1 fruit fly cellular context compared by ENCODE assay signal in the genomic region with DNA sequence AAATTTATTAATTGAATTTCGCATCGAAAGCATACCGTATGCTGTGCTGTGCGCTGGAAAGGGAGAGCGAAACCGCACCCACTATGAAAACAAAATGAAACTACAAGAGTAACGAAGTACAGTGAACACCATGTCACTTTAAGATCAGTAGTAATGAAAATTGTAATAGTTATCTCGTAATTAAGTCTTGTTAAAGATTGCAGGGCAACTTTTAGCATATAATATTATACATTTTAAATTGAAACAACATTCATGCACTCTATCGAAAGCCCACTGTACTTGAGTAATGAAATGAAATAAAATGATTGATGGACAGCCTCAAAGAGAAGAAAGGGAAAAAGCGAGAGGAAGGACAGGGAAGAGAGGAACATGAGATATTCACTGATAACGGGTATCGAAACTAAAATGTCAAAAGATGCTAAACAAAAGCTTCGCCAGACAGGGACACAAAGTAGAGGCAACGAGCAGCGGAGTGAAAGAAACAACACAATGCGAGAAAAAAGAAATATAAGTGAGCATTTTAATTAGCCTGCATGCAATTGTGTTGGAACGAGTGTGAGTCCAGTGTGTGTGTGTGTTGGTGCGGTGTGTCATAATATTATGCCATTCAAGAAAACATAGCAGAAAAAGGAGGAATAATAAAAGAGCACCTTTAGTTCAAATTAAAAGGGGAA.
A peak's percentile ranks its signal among the peaks of the same experiment; 100 is the strongest.
TF ChIP-seq lines count a peak whose summit lies in the region.

No protein-coding gene starts in this region.

TF ChIP-seq in whole organism, embryonic, 481 proteins besides CTCF, POLR2A, EP300 and RAD21 (continued from another document and continues in another):
- TF ChIP-seq CG14667 (GFP tag; IDR thresholded peaks at IDR 0.05; lab: Robert Waterston, UW) (peak; percentile 67; the same call in 1 of the 2 replicates), Sox100B (GFP tag; optimal IDR thresholded peaks at IDR 0.05; lab: Kevin White, UChicago) (peak; percentile 55), Eip74EF (GFP tag; optimal IDR thresholded peaks at IDR 0.05; lab: Kevin White, UChicago) (peak in 1 of 2 experiments; percentile 77), Doc3 (GFP tag; IDR thresholded peaks at IDR 0.05; lab: Robert Waterston, UW; ENCODE audit: partially characterized antibody) (no peak), Camta (GFP tag; optimal IDR thresholded peaks at IDR 0.05; lab: Kevin White, UChicago) (peak; percentile 38), Six4 (GFP tag; optimal IDR thresholded peaks at IDR 0.05; lab: Kevin White, UChicago) (no peak), Atf-2 (GFP tag; optimal IDR thresholded peaks at IDR 0.05; lab: Kevin White, UChicago) (peak; percentile 43), Gsc (GFP tag; IDR thresholded peaks at IDR 0.05; lab: Robert Waterston, UW) (0 out of 2 replicates have a peak, but pooled peaks have one; percentile 17), sug (tag; optimal IDR thresholded peaks at IDR 0.05; lab: Kevin White, UChicago) (peak; percentile 26), dan (GFP tag; IDR thresholded peaks at IDR 0.05; lab: Robert Waterston, UW) (0 out of 2 replicates have a peak, but pooled peaks have one; percentile 30), CG9437 (GFP tag; optimal IDR thresholded peaks at IDR 0.05; lab: Kevin White, UChicago) (peak; percentile 46), CG15011 (GFP tag; optimal IDR thresholded peaks at IDR 0.05; lab: Kevin White, UChicago) (peak; percentile 43), Taf1 (GFP tag; IDR thresholded peaks at IDR 0.05; lab: Robert Waterston, UW) (0 out of 2 replicates have a peak, but pooled peaks have one; percentile 14), Dbx (GFP tag; IDR thresholded peaks at IDR 0.05; lab: Robert Waterston, UW) (peak; percentile 63; the same call in 2 of the 3 replicates), mld (GFP tag; IDR thresholded peaks at IDR 0.05; lab: Robert Waterston, UW; ENCODE audit: partially characterized antibody) (no peak), bowl (GFP tag; IDR thresholded peaks at IDR 0.05; lab: Robert Waterston, UW) (no peak), sisA (GFP tag; IDR thresholded peaks at IDR 0.05; lab: Robert Waterston, UW) (peak; percentile 75), caup (GFP tag; optimal IDR thresholded peaks at IDR 0.05; lab: Kevin White, UChicago; ENCODE audit: severe bottlenecking) (peak; percentile 45), CG13894 (tag; optimal IDR thresholded peaks at IDR 0.05; lab: Kevin White, UChicago) (peak; percentile 23), sob (GFP tag; IDR thresholded peaks at IDR 0.05; lab: Robert Waterston, UW) (peak; percentile 84), knrl (GFP tag; IDR thresholded peaks at IDR 0.05; lab: Robert Waterston, UW; ENCODE audit: partially characterized antibody) (no peak), CG1832 (GFP tag; optimal IDR thresholded peaks at IDR 0.05; lab: Kevin White, UChicago) (no peak), esg (GFP tag; conservative IDR thresholded peaks at IDR 0.05; lab: Robert Waterston, UW) (peak; percentile 76), da (GFP tag; optimal IDR thresholded peaks at IDR 0.05; lab: Kevin White, UChicago) (no peak), Ets65A (GFP tag; lab: Kevin White, UChicago) (no peak), CG10366 (GFP tag; IDR thresholded peaks at IDR 0.05; lab: Robert Waterston, UW) (peak; percentile 78), CG1603 (tag; optimal IDR thresholded peaks at IDR 0.05; lab: Kevin White, UChicago) (peak; percentile 86), sd (tag; optimal IDR thresholded peaks at IDR 0.05; lab: Kevin White, UChicago) (peak; percentile 41), CG10431 (GFP tag; optimal IDR thresholded peaks at IDR 0.05; lab: Kevin White, UChicago) (no peak), crc (GFP tag; optimal IDR thresholded peaks at IDR 0.05; lab: Kevin White, UChicago) (peak; percentile 24), chm (GFP tag; IDR thresholded peaks at IDR 0.05; lab: Robert Waterston, UW) (peak; percentile 72), Atf3 (GFP tag; optimal IDR thresholded peaks at IDR 0.05; lab: Kevin White, UChicago) (peak; percentile 31), vfl (GFP tag; optimal IDR thresholded peaks at IDR 0.05; lab: Kevin White, UChicago) (no peak), CG14860 (GFP tag; IDR thresholded peaks at IDR 0.05; lab: Robert Waterston, UW; ENCODE audit: partially characterized antibody) (no peak), Ravus (GFP tag; IDR thresholded peaks at IDR 0.05; lab: Robert Waterston, UW) (peak; percentile 30), CG17359 (tag; optimal IDR thresholded peaks at IDR 0.05; lab: Kevin White, UChicago) (peak; percentile 82), CG11504 (tag; optimal IDR thresholded peaks at IDR 0.05; lab: Kevin White, UChicago) (peak; percentile 87), CG7271 (tag; optimal IDR thresholded peaks at IDR 0.05; lab: Kevin White, UChicago) (no peak), Hmx (GFP tag; optimal IDR thresholded peaks at IDR 0.05; lab: Kevin White, UChicago) (peak; percentile 55), h (optimal IDR thresholded peaks at IDR 0.05; lab: Kevin White, UChicago) (no peak), ranshi (GFP tag; IDR thresholded peaks at IDR 0.05; lab: Robert Waterston, UW) (peak; percentile 73), Side (GFP tag; optimal IDR thresholded peaks at IDR 0.05; lab: Kevin White, UChicago) (peak; percentile 31), CG33557 (GFP tag; optimal IDR thresholded peaks at IDR 0.05; lab: Kevin White, UChicago) (peak; percentile 32), Fer2 (tag; optimal IDR thresholded peaks at IDR 0.05; lab: Kevin White, UChicago) (peak; percentile 36), btn (GFP tag; optimal IDR thresholded peaks at IDR 0.05; lab: Kevin White, UChicago) (no peak), bcd (GFP tag; optimal IDR thresholded peaks at IDR 0.05; lab: Kevin White, UChicago) (peak; percentile 18), Neu2 (GFP tag; optimal IDR thresholded peaks at IDR 0.05; lab: Kevin White, UChicago; ENCODE audit: borderline replicate concordance) (no peak), slp2 (GFP tag; optimal IDR thresholded peaks at IDR 0.05; lab: Kevin White, UChicago) (peak; percentile 21), nerfin-1 (tag; optimal IDR thresholded peaks at IDR 0.05; lab: Kevin White, UChicago) (peak; percentile 42), D19B (GFP tag; optimal IDR thresholded peaks at IDR 0.05; lab: Kevin White, UChicago) (no peak), CG11723 (GFP tag; optimal IDR thresholded peaks at IDR 0.05; lab: Kevin White, UChicago) (peak; percentile 67), CG17912 (GFP tag; optimal IDR thresholded peaks at IDR 0.05; lab: Kevin White, UChicago) (no peak), H15 (GFP tag; IDR thresholded peaks at IDR 0.05; lab: Robert Waterston, UW) (peak; percentile 61; the same call in 2 of the 3 replicates), CG15479 (GFP tag; optimal IDR thresholded peaks at IDR 0.05; lab: Kevin White, UChicago) (no peak), Adf1 (GFP tag; IDR thresholded peaks at IDR 0.05; lab: Robert Waterston, UW) (0 out of 2 replicates have a peak, but pooled peaks have one; percentile 32), CG7963 (GFP tag; IDR thresholded peaks at IDR 0.05; lab: Robert Waterston, UW; ENCODE audit: partially characterized antibody) (no peak), lola (GFP tag; optimal IDR thresholded peaks at IDR 0.05; lab: Kevin White, UChicago) (peak in 1 of 3 experiments; percentile 63), CG12299 (tag; optimal IDR thresholded peaks at IDR 0.05; lab: Kevin White, UChicago) (peak; percentile 61), grn (GFP tag; optimal IDR thresholded peaks at IDR 0.05; lab: Kevin White, UChicago) (no peak), CG8478 (optimal IDR thresholded peaks at IDR 0.05; lab: Kevin White, UChicago) (no peak), hb (GFP tag; IDR thresholded peaks at IDR 0.05; lab: Robert Waterston, UW; ENCODE audit: partially characterized antibody) (no peak), pita (GFP tag; optimal IDR thresholded peaks at IDR 0.05; lab: Kevin White, UChicago) (no peak), CG2199 (GFP tag; IDR thresholded peaks at IDR 0.05; lab: Robert Waterston, UW) (no peak; the same call in 2 of the 3 replicates), HmgD (GFP tag; optimal IDR thresholded peaks at IDR 0.05; lab: Kevin White, UChicago) (no peak), CG6813 (GFP tag; optimal IDR thresholded peaks at IDR 0.05; lab: Kevin White, UChicago) (peak; percentile 58), Awh (GFP tag; IDR thresholded peaks at IDR 0.05; lab: Robert Waterston, UW) (peak; percentile 67), NC2α (GFP tag; optimal IDR thresholded peaks at IDR 0.05; lab: Kevin White, UChicago) (no peak), Dek (tag; optimal IDR thresholded peaks at IDR 0.05; lab: Kevin White, UChicago) (peak; percentile 78), Elba2 (GFP tag; optimal IDR thresholded peaks at IDR 0.05; lab: Kevin White, UChicago) (no peak), CG12942 (GFP tag; optimal IDR thresholded peaks at IDR 0.05; lab: Kevin White, UChicago) (peak; percentile 55), Sry-δ (GFP tag; optimal IDR thresholded peaks at IDR 0.05; lab: Kevin White, UChicago) (no peak), Bdp1 (GFP tag; optimal IDR thresholded peaks at IDR 0.05; lab: Kevin White, UChicago) (peak; percentile 15), CG10565 (GFP tag; optimal IDR thresholded peaks at IDR 0.05; lab: Kevin White, UChicago) (no peak), row (GFP tag; IDR thresholded peaks at IDR 0.05; lab: Robert Waterston, UW) (peak; percentile 82), CG6854 (GFP tag; optimal IDR thresholded peaks at IDR 0.05; lab: Kevin White, UChicago) (peak; percentile 2), CG7786 (GFP tag; optimal IDR thresholded peaks at IDR 0.05; lab: Kevin White, UChicago) (peak; percentile 24), danr (GFP tag; IDR thresholded peaks at IDR 0.05; lab: Robert Waterston, UW) (no peak), D19A (tag; optimal IDR thresholded peaks at IDR 0.05; lab: Kevin White, UChicago) (peak; percentile 66), ci (GFP tag; IDR thresholded peaks at IDR 0.05; lab: Robert Waterston, UW) (peak; percentile 90), MTF-1 (GFP tag; optimal IDR thresholded peaks at IDR 0.05; lab: Kevin White, UChicago; ENCODE audit: borderline replicate concordance) (no peak), Mad (GFP tag; optimal IDR thresholded peaks at IDR 0.05; lab: Kevin White, UChicago) (peak; percentile 55), CG32532 (GFP tag; IDR thresholded peaks at IDR 0.05; lab: Robert Waterston, UW) (peak; percentile 82), Drgx (GFP tag; IDR thresholded peaks at IDR 0.05; lab: Robert Waterston, UW) (peak; percentile 89), org-1 (GFP tag; optimal IDR thresholded peaks at IDR 0.05; lab: Kevin White, UChicago) (peak; percentile 74), Rfx (GFP tag; IDR thresholded peaks at IDR 0.05; lab: Robert Waterston, UW) (peak; percentile 80), chinmo (GFP tag; IDR thresholded peaks at IDR 0.05; lab: Robert Waterston, UW; ENCODE audit: partially characterized antibody) (no peak), CG6654 (GFP tag; optimal IDR thresholded peaks at IDR 0.05; lab: Kevin White, UChicago) (no peak), cad (GFP tag; optimal IDR thresholded peaks at IDR 0.05; lab: Kevin White, UChicago) (no peak), mirr (GFP tag; optimal IDR thresholded peaks at IDR 0.05; lab: Kevin White, UChicago) (no peak), Abd-B (GFP tag; optimal IDR thresholded peaks at IDR 0.05; lab: Kevin White, UChicago) (peak; percentile 75), al (GFP tag; IDR thresholded peaks at IDR 0.05; lab: Robert Waterston, UW) (peak; percentile 50), Hr51 (GFP tag; optimal IDR thresholded peaks at IDR 0.05; lab: Kevin White, UChicago) (peak; percentile 22 to 84), CG15073 (GFP tag; optimal IDR thresholded peaks at IDR 0.05; lab: Kevin White, UChicago) (no peak), CG4360 (GFP tag; IDR thresholded peaks at IDR 0.05; lab: Robert Waterston, UW) (no peak), ash1 (GFP tag; optimal IDR thresholded peaks at IDR 0.05; lab: Kevin White, UChicago) (no peak), kah (GFP tag; optimal IDR thresholded peaks at IDR 0.05; lab: Kevin White, UChicago) (peak; percentile 43), CG6254 (GFP tag; optimal IDR thresholded peaks at IDR 0.05; lab: Kevin White, UChicago) (peak; percentile 15), CG7987 (GFP tag; optimal IDR thresholded peaks at IDR 0.05; lab: Kevin White, UChicago) (no peak), CG1024 (GFP tag; IDR thresholded peaks at IDR 0.05; lab: Robert Waterston, UW) (peak; percentile 48; the same call in 1 of the 2 replicates), Atf6 (GFP tag; IDR thresholded peaks at IDR 0.05; lab: Robert Waterston, UW) (peak; percentile 65), chif (GFP tag; optimal IDR thresholded peaks at IDR 0.05; lab: Kevin White, UChicago) (peak; percentile 66 to 79), vnd (GFP tag; IDR thresholded peaks at IDR 0.05; lab: Robert Waterston, UW; ENCODE audit: partially characterized antibody) (no peak), stc (GFP tag; IDR thresholded peaks at IDR 0.05; lab: Robert Waterston, UW) (peak; percentile 81), CG33213 (GFP tag; optimal IDR thresholded peaks at IDR 0.05; lab: Kevin White, UChicago) (no peak), CG8765 (GFP tag; IDR thresholded peaks at IDR 0.05; lab: Robert Waterston, UW) (peak; percentile 71), z (GFP tag; IDR thresholded peaks at IDR 0.05; lab: Robert Waterston, UW) (no peak), tup (GFP tag; optimal IDR thresholded peaks at IDR 0.05; lab: Kevin White, UChicago) (peak; percentile 21), Pdp1 (GFP tag; optimal IDR thresholded peaks at IDR 0.05; lab: Kevin White, UChicago) (peak; percentile 65 to 69), tll (GFP tag; optimal IDR thresholded peaks at IDR 0.05; lab: Kevin White, UChicago) (no peak), inv (GFP tag; IDR thresholded peaks at IDR 0.05; lab: Robert Waterston, UW; ENCODE audit: partially characterized antibody) (no peak), Kr (GFP tag; optimal IDR thresholded peaks at IDR 0.05; lab: Kevin White, UChicago) (no peak), CG8281 (tag; optimal IDR thresholded peaks at IDR 0.05; lab: Kevin White, UChicago) (peak; percentile 51), CG1792 (GFP tag; optimal IDR thresholded peaks at IDR 0.05; lab: Kevin White, UChicago) (no peak), gfzf (GFP tag; optimal IDR thresholded peaks at IDR 0.05; lab: Kevin White, UChicago) (no peak), Meics (GFP tag; optimal IDR thresholded peaks at IDR 0.05; lab: Kevin White, UChicago) (peak; percentile 56), B-H2 (GFP tag; optimal IDR thresholded peaks at IDR 0.05; lab: Kevin White, UChicago) (no peak), GATAe (GFP tag; conservative IDR thresholded peaks at IDR 0.05; lab: Robert Waterston, UW) (0 out of 2 replicates have a peak, but pooled peaks have one; percentile 14), Usf (GFP tag; optimal IDR thresholded peaks at IDR 0.05; lab: Kevin White, UChicago) (peak; percentile 63), CG13123 (GFP tag; optimal IDR thresholded peaks at IDR 0.05; lab: Kevin White, UChicago) (peak; percentile 14), CkIIα-i1 (GFP tag; IDR thresholded peaks at IDR 0.05; lab: Robert Waterston, UW) (no peak), cato (GFP tag; optimal IDR thresholded peaks at IDR 0.05; lab: Kevin White, UChicago; ENCODE audit: borderline replicate concordance) (no peak), CG4707 (GFP tag; optimal IDR thresholded peaks at IDR 0.05; lab: Kevin White, UChicago) (peak; percentile 54)
